Worm (Caenorhabditis elegans): ENCODE data around the gene gvd-1.

The gvd-1 gene

DNA sequence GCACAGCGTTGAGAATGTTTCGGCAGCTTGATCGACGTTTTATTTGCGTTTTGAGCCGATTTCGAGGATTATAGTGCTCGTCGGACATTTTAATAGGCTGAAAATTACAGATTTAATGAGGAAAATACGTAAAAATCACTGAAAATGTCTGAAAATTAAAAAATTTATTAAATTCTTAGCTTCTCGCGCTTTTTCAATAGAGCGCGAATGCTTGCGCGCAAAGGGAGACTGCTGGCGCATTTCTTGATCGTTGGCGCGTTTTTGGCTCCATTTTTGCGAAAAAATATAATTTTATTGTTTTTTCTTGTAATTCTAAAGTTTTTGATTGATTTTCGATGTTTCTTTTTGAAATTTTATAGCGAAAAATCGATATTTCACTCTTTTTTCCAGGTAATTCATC lies 46.9 kb downstream of the gvd-1 start, which contains the start of the genes dnsn-1 and C24H12.4 (continued):
- TF ChIP-seq ceh-40 (GFP tag; IDR thresholded peaks at IDR 0.05) = no peak
- TF ChIP-seq cebp-1 (GFP tag; IDR thresholded peaks at IDR 0.05) = no peak
- peak; percentile 80 for TF ChIP-seq cebp-1 (tag; optimal IDR thresholded peaks at IDR 0.05)
- peak; percentile 87 for TF ChIP-seq ZK185.1 (tag; optimal IDR thresholded peaks at IDR 0.05; ENCODE audit: poor library complexity, severe bottlenecking)
- no peak for TF ChIP-seq F37B4.10 (GFP tag; IDR thresholded peaks at IDR 0.05)
- no peak for TF ChIP-seq nhr-27 (tag; optimal IDR thresholded peaks at IDR 0.05)
- TF ChIP-seq F55B11.4 (tag; optimal IDR thresholded peaks at IDR 0.05; ENCODE audit: borderline replicate concordance, insufficient read depth) = no peak
- peak; percentile 87 for TF ChIP-seq pbrm-1 (GFP tag; IDR thresholded peaks at IDR 0.05)
- TF ChIP-seq Y67H2A.10 (GFP tag; conservative IDR thresholded peaks at IDR 0.05) = no peak
- TF ChIP-seq lir-1 (GFP tag; conservative IDR thresholded peaks at IDR 0.05) = peak; percentile 76; the same call in 1 of the 2 replicates
- no peak for TF ChIP-seq cebp-2 (GFP tag; IDR thresholded peaks at IDR 0.05)
- TF ChIP-seq rpc-1 (optimal IDR thresholded peaks at IDR 0.05) = no peak
- TF ChIP-seq rpc-1 (tag; optimal IDR thresholded peaks at IDR 0.05) = no peak
- no peak for TF ChIP-seq lin-26 (GFP tag; IDR thresholded peaks at IDR 0.05)
- peak; percentile 20 for TF ChIP-seq atf-7 (tag; optimal IDR thresholded peaks at IDR 0.05)
- TF ChIP-seq F22D6.2 (tag; optimal IDR thresholded peaks at IDR 0.05) = peak; percentile 12
- peak; percentile 80 for TF ChIP-seq tlf-1 (GFP tag; optimal IDR thresholded peaks at IDR 0.05)
- TF ChIP-seq F33H1.4 (GFP tag; IDR thresholded peaks at IDR 0.05) = peak; percentile 68
- TF ChIP-seq rcor-1 (GFP tag; IDR thresholded peaks at IDR 0.05) = peak; percentile 89
- TF ChIP-seq dpl-1 (GFP tag; optimal IDR thresholded peaks at IDR 0.05) = peak; percentile 70
- TF ChIP-seq nhr-120 (GFP tag; IDR thresholded peaks at IDR 0.05) = no peak
- TF ChIP-seq hlh-12 (tag; optimal IDR thresholded peaks at IDR 0.05) = no peak
- TF ChIP-seq attf-6 (GFP tag; IDR thresholded peaks at IDR 0.05) = no peak
- peak; percentile 64 for TF ChIP-seq lsl-1 (GFP tag; optimal IDR thresholded peaks at IDR 0.05)
- TF ChIP-seq Y53F4B.3 (GFP tag; IDR thresholded peaks at IDR 0.05) = no peak
- TF ChIP-seq tbp1 (GFP tag; optimal IDR thresholded peaks at IDR 0.05) = peak; percentile 66
- no peak for TF ChIP-seq ceh-58 (GFP tag; IDR thresholded peaks at IDR 0.05)
- peak; percentile 87 for TF ChIP-seq pha-4 (tag; optimal IDR thresholded peaks at IDR 0.05)
- TF ChIP-seq snpc-4 (GFP tag; optimal IDR thresholded peaks at IDR 0.05) = peak; percentile 67
- peak; percentile 58 to 83 (median 69) for TF ChIP-seq snpc-4 (tag; optimal IDR thresholded peaks at IDR 0.05)
- no peak for TF ChIP-seq ama-1 (optimal IDR thresholded peaks at IDR 0.05)
- no peak for TF ChIP-seq ama-1 (GFP tag; optimal IDR thresholded peaks at IDR 0.05)
- TF ChIP-seq madf-8 (GFP tag; conservative IDR thresholded peaks at IDR 0.05) = 0 out of 2 replicates have a peak, but pooled peaks have one; percentile 10
- TF ChIP-seq bed-1 (GFP tag; IDR thresholded peaks at IDR 0.05) = no peak
- TF ChIP-seq gei-17 (GFP tag; optimal IDR thresholded peaks at IDR 0.05) = peak; percentile 67
- TF ChIP-seq rec-8 (tag; optimal IDR thresholded peaks at IDR 0.05) = no peak
- peak; percentile 51; the same call in 1 of the 2 replicates for TF ChIP-seq hmg-1.2 (GFP tag; IDR thresholded peaks at IDR 0.05)
- no peak for TF ChIP-seq hlh-26 (GFP tag; conservative IDR thresholded peaks at IDR 0.05)
- TF ChIP-seq ztf-18 (tag; optimal IDR thresholded peaks at IDR 0.05) = peak; percentile 97
- no peak for TF ChIP-seq nhr-179 (tag; optimal IDR thresholded peaks at IDR 0.05)
- peak; percentile 63 for TF ChIP-seq repo-1 (tag; optimal IDR thresholded peaks at IDR 0.05)
- TF ChIP-seq ceh-100 (GFP tag; IDR thresholded peaks at IDR 0.05) = peak; percentile 67
- no peak for TF ChIP-seq ceh-79 (tag; optimal IDR thresholded peaks at IDR 0.05)
- TF ChIP-seq mxl-1 (tag; optimal IDR thresholded peaks at IDR 0.05) = no peak
- TF ChIP-seq zim-3 (tag; optimal IDR thresholded peaks at IDR 0.05) = no peak
- TF ChIP-seq hmg-20 (GFP tag; IDR thresholded peaks at IDR 0.05) = peak; percentile 58; the same call in 1 of the 2 replicates
- TF ChIP-seq Y56A3A.18 (GFP tag; IDR thresholded peaks at IDR 0.05) = no peak
- TF ChIP-seq sptf-2 (GFP tag; optimal IDR thresholded peaks at IDR 0.05) = no peak
- no peak for TF ChIP-seq dpff-1 (tag; optimal IDR thresholded peaks at IDR 0.05)
- peak; percentile 31 for TF ChIP-seq F23B12.7 (tag; optimal IDR thresholded peaks at IDR 0.05; ENCODE audit: insufficient read depth)
- TF ChIP-seq hsf-1 (GFP tag; IDR thresholded peaks at IDR 0.05) = 0 out of 2 replicates have a peak, but pooled peaks have one; percentile 12

Data from whole organism, young adult.